Worm (Caenorhabditis elegans) whole organism, L3 larva: ENCODE data around the gene maph-1.3.
"Not testable (repeated sequence)": the region's sequence is repeated elsewhere in the genome, so short reads cannot be mapped to it uniquely, and the experiment has no call there.

ENCODE experiments used
- R02D3.7 ChIP-seq: fragments of 150-350 bp; optimal IDR thresholded peaks from 2 replicates; lab custom pipeline; 2014; ENCODE audit warnings: missing biosample characterization, missing genetic modification characterization
- ZK546.5 ChIP-seq: sonication (generic microtip); optimal IDR thresholded peaks from 2 replicates; lab custom pipeline; 2017; ENCODE audit warnings: missing biosample characterization, missing genetic modification characterization
- ama-1 ChIP-seq: fragments of 150-350 bp; optimal IDR thresholded peaks from 2 replicates; lab custom pipeline; 2018
- ceh-16 ChIP-seq: sonication (generic microtip); optimal IDR thresholded peaks from 2 replicates; lab custom pipeline; 2017; ENCODE audit warnings: missing biosample characterization, missing genetic modification characterization
- ceh-28 ChIP-seq: fragments of 150-350 bp; optimal IDR thresholded peaks from 2 replicates; lab custom pipeline; 2014; ENCODE audit warnings: missing biosample characterization, missing genetic modification reagents, missing genetic modification characterization
- egl-5 ChIP-seq: fragments of 150-350 bp; optimal IDR thresholded peaks from 2 replicates; lab custom pipeline; 2017; ENCODE audit warnings: missing biosample characterization, missing genetic modification reagents, missing genetic modification characterization, inconsistent platforms
- elt-1 ChIP-seq: fragments of 150-350 bp; optimal IDR thresholded peaks from 2 replicates; lab custom pipeline; 2014; ENCODE audit warnings: missing biosample characterization, missing genetic modification characterization
- elt-2 ChIP-seq: sonication (generic microtip); optimal IDR thresholded peaks from 2 replicates; lab custom pipeline; 2016; ENCODE audit warnings: missing genetic modification reagents, mild to moderate bottlenecking, missing genetic modification characterization, missing compliant biosample characterization
- eor-1 ChIP-seq, 2 experiments: fragments of 150-350 bp; optimal IDR thresholded peaks; 2 replicates each; lab custom pipeline; 2014 to 2018; ENCODE audit warnings: missing biosample characterization in 2 of 2, missing genetic modification characterization in 2 of 2
- fos-1 ChIP-seq: fragments of 150-350 bp; optimal IDR thresholded peaks from 2 replicates; lab custom pipeline; 2014; ENCODE audit warnings: missing biosample characterization, missing genetic modification characterization
- jun-1 ChIP-seq: fragments of 150-350 bp; optimal IDR thresholded peaks from 2 replicates; lab custom pipeline; 2014; ENCODE audit warnings: missing biosample characterization, missing genetic modification reagents, missing genetic modification characterization
- lin-15B ChIP-seq: fragments of 150-350 bp; optimal IDR thresholded peaks from 2 replicates; lab custom pipeline; 2014; ENCODE audit warnings: missing biosample characterization, missing genetic modification characterization
- lin-39 ChIP-seq: fragments of 150-350 bp; optimal IDR thresholded peaks from 2 replicates; lab custom pipeline; 2018; ENCODE audit warnings: missing biosample characterization, missing genetic modification reagents, missing genetic modification characterization
- lsy-12 ChIP-seq: sonication (generic microtip); optimal IDR thresholded peaks from 2 replicates; lab custom pipeline; 2016; ENCODE audit warnings: mild to moderate bottlenecking, missing genetic modification characterization, missing compliant biosample characterization
- mdl-1 ChIP-seq: fragments of 150-350 bp; optimal IDR thresholded peaks from 2 replicates; lab custom pipeline; 2014; ENCODE audit warnings: missing biosample characterization, missing genetic modification characterization
- nfya-1 ChIP-seq: sonication (generic microtip); optimal IDR thresholded peaks from 2 replicates; lab custom pipeline; 2017; ENCODE audit warnings: missing genetic modification characterization, mild to moderate bottlenecking, missing compliant biosample characterization, antibody characterized with exemption, moderate library complexity; ENCODE audit not compliant: insufficient read depth
- nhr-11 ChIP-seq: fragments of 150-350 bp; optimal IDR thresholded peaks from 2 replicates; lab custom pipeline; 2014; ENCODE audit warnings: missing biosample characterization, missing genetic modification characterization
- nhr-23 ChIP-seq: fragments of 150-350 bp; optimal IDR thresholded peaks from 2 replicates; lab custom pipeline; 2014; ENCODE audit warnings: missing biosample characterization, missing genetic modification reagents, missing genetic modification characterization
- nhr-237 ChIP-seq: fragments of 150-350 bp; optimal IDR thresholded peaks from 2 replicates; lab custom pipeline; 2014; ENCODE audit warnings: missing biosample characterization, missing genetic modification characterization
- nhr-25 ChIP-seq: sonication (generic microtip); optimal IDR thresholded peaks from 2 replicates; lab custom pipeline; 2017; ENCODE audit warnings: missing biosample characterization, missing genetic modification characterization
- nhr-28 ChIP-seq: fragments of 150-350 bp; optimal IDR thresholded peaks from 2 replicates; lab custom pipeline; 2014; ENCODE audit warnings: missing biosample characterization, missing genetic modification characterization
- nhr-43 ChIP-seq: sonication (generic microtip); optimal IDR thresholded peaks from 2 replicates; lab custom pipeline; 2016; ENCODE audit warnings: mild to moderate bottlenecking, missing genetic modification characterization, missing compliant biosample characterization; ENCODE audit not compliant: poor library complexity, severe bottlenecking
- nhr-67 ChIP-seq: fragments of 150-350 bp; optimal IDR thresholded peaks from 2 replicates; lab custom pipeline; 2014; ENCODE audit warnings: missing biosample characterization, missing genetic modification characterization
- nhr-76 ChIP-seq: fragments of 150-350 bp; sonication (generic microtip); optimal IDR thresholded peaks from 5 replicates; lab custom pipeline; 2014; ENCODE audit warnings: missing biosample characterization, missing genetic modification characterization
- nhr-77 ChIP-seq: fragments of 150-350 bp; optimal IDR thresholded peaks from 2 replicates; lab custom pipeline; 2014; ENCODE audit warnings: missing biosample characterization, missing genetic modification characterization
- pha-4 ChIP-seq: fragments of 150-350 bp; optimal IDR thresholded peaks from 2 replicates; lab custom pipeline; 2014; ENCODE audit warnings: missing biosample characterization, missing genetic modification reagents, missing genetic modification characterization
- pqm-1 ChIP-seq: fragments of 150-350 bp; optimal IDR thresholded peaks from 2 replicates; lab custom pipeline; 2017; ENCODE audit warnings: missing biosample characterization, missing genetic modification characterization, inconsistent platforms
- skn-1 ChIP-seq: fragments of 150-350 bp; optimal IDR thresholded peaks from 2 replicates; lab custom pipeline; 2014; ENCODE audit warnings: missing biosample characterization, missing genetic modification characterization
- snpc-4 ChIP-seq: fragments of 150-350 bp; optimal IDR thresholded peaks from 2 replicates; lab custom pipeline; 2014; ENCODE audit warnings: missing biosample characterization, missing genetic modification characterization
- tbx-2 ChIP-seq: sonication (generic microtip); optimal IDR thresholded peaks from 2 replicates; lab custom pipeline; 2016; ENCODE audit warnings: mild to moderate bottlenecking, missing genetic modification characterization, missing compliant biosample characterization
- unc-39 ChIP-seq: sonication (generic microtip); optimal IDR thresholded peaks from 4 replicates; lab custom pipeline; 2017; ENCODE audit warnings: missing biosample characterization, missing genetic modification characterization
- ztf-11 ChIP-seq: fragments of 150-350 bp; optimal IDR thresholded peaks from 2 replicates; lab custom pipeline; 2014; ENCODE audit warnings: missing biosample characterization, missing genetic modification characterization
- ztf-4 ChIP-seq: fragments of 150-350 bp; optimal IDR thresholded peaks from 2 replicates; lab custom pipeline; 2014; ENCODE audit warnings: missing biosample characterization, missing genetic modification characterization

The maph-1.3 gene

DNA sequence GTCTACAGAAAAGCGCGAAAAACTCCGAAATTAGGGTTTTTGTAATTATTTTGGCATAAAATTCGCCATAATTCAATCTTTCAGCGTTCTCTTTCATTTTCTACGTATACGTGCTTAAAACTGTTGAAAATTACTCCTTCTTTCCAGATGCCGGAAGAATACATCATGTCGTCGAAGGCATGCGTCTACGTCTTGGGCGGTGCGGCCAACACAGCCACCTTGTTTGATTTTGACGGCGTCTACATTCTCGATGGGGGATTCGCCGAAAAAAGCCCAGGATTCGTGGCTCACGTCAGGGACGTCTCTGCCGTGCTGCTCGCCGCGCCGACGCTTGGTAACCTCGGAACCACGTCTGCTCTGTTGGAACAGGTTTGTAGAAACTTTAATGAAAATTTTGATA lies at the start of gene maph-1.3:
TSS of gene maph-1.3 (plus strand) at position 148 of the 400 bp plus-strand sequence.
- TF ChIP-seq nhr-77 (tag; lab: Kevin White, UChicago); nhr-25 (tag; lab: Kevin White, UChicago); nfya-1: not testable (repeated sequence)

DNA sequence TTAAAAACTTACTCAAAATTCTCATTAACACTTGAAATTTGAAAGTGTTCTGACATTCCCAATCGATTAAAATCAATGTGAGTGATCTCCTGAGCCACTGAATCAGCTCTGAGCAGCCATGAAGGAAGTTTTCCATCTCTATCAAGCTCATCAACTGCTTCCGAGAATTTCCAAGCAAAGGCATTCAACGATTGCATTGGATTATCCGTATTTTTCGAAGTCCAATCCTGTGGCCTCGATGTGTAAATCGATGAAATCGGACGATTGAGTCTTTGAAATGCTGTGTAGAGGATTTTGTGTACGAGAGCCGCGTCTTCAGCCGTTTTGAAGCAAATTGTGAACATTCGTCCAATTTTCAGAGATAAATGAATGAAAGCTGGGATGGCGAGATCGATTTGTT lies 48.8 kb upstream of the maph-1.3 start:
- TF ChIP-seq nhr-76 (tag; lab: Kevin White, UChicago) (no peak), ama-1 (lab: Kevin White, UChicago) (peak; percentile 67), nfya-1 (no peak), ceh-28 (tag; lab: Kevin White, UChicago) (no peak), ztf-11 (tag; lab: Kevin White, UChicago) (no peak)

DNA sequence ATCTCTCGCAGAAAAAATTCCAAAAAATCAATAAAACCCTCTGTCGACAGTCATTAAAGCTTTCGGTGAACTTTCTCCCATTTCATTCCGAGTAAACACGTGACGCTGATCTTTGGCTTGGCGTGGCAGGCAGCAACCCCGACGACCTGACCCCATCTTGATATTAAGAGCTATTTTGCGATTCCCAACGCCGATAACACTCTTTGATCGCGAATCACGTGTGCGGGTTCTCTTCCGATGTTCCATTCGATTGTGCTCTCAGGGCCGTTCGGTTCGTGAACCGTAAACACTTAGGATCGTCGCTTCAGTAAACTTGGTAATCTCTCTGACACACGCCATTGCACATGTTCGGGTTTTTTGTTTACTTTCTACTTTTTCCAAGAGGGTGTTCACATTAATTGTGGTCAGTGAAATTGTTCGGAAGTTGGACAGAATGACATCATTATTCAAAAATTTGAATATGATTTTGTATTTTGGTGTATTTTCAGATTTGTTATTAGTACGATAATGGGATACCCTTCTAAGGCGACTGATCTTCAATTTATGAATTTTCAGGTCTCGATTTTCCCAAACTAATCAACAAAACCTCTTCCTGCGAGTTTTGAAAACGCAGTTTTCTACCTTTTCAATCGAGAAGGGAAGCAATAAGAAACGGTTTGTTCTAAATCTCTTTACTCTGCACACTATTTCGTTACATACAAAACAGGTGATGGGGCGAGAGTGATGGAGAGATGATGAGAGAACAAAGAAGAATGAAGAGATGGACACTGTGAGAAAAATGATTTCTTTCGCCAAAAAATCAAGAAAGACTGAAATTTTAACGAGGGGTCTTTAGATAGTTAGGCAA lies 47.3 kb upstream of the maph-1.3 start:
- no peak for TF ChIP-seq ztf-4
- TF ChIP-seq fos-1, result no peak
- TF ChIP-seq lin-15B (tag; lab: Kevin White, UChicago), result no peak
- no peak for TF ChIP-seq jun-1 (tag; lab: Kevin White, UChicago)
- TF ChIP-seq egl-5 (tag; lab: Kevin White, UChicago), result peak; percentile 30
- TF ChIP-seq ZK546.5 (tag; lab: Kevin White, UChicago), result no peak
- no peak for TF ChIP-seq R02D3.7 (tag; lab: Kevin White, UChicago)
- no peak for TF ChIP-seq nhr-67 (tag; lab: Kevin White, UChicago)
- peak; percentile 55 for TF ChIP-seq lin-39 (tag; lab: Kevin White, UChicago)
- no peak for TF ChIP-seq eor-1 (tag; optimal IDR thresholded peaks at IDR 0.05; lab: Kevin White, UChicago)
- TF ChIP-seq ztf-11 (tag; lab: Kevin White, UChicago), result no peak
- no peak for TF ChIP-seq mdl-1
- TF ChIP-seq pha-4, result peak; percentile 93
- TF ChIP-seq ceh-28 (tag; lab: Kevin White, UChicago), result peak; percentile 45
- peak; percentile 37 for TF ChIP-seq elt-2
- TF ChIP-seq nfya-1, result peak; percentile 37
- TF ChIP-seq lsy-12 (tag; lab: Kevin White, UChicago), result no peak
- no peak for TF ChIP-seq ceh-16 (tag; lab: Kevin White, UChicago)
- peak; percentile 87 for TF ChIP-seq nhr-23 (tag; lab: Kevin White, UChicago)
- no peak for TF ChIP-seq tbx-2
- TF ChIP-seq elt-1 (tag; lab: Kevin White, UChicago), result peak; percentile 96
- no peak for TF ChIP-seq nhr-28
- TF ChIP-seq nhr-11 (tag; lab: Kevin White, UChicago), result no peak
- peak; percentile 87 for TF ChIP-seq nhr-25 (tag; lab: Kevin White, UChicago)
- TF ChIP-seq nhr-43 (tag; lab: Kevin White, UChicago), result peak; percentile 31
- no peak for TF ChIP-seq skn-1 (tag; lab: Kevin White, UChicago)
- TF ChIP-seq pqm-1 (tag; lab: Kevin White, UChicago), result peak; percentile 56
- peak; percentile 85 for TF ChIP-seq ama-1 (lab: Kevin White, UChicago)
- TF ChIP-seq snpc-4 (tag; lab: Kevin White, UChicago), result no peak

DNA sequence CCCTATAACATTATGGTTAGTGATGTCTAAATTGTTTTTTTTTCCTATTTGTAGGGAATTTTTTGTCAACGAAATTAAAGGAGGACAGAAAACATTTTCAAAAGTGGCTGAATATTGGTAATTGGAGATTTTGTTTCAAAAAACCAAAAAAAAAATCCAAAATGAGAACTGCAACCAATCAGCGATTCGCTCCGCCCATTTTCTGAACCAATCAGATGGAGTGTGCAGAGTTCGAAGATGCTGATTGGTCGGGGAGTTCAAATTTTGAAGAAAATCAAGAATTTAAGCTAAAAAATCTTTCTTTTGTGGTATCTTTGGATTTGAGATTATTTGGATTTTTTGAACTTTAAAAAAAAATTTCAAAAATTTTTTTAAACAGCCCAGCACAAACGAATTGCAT lies 46.3 kb upstream of the maph-1.3 start:
- TF ChIP-seq nfya-1, result peak; percentile 99
- TF ChIP-seq ztf-4, result no peak
- TF ChIP-seq, all 47 proteins: peak for 1

DNA sequence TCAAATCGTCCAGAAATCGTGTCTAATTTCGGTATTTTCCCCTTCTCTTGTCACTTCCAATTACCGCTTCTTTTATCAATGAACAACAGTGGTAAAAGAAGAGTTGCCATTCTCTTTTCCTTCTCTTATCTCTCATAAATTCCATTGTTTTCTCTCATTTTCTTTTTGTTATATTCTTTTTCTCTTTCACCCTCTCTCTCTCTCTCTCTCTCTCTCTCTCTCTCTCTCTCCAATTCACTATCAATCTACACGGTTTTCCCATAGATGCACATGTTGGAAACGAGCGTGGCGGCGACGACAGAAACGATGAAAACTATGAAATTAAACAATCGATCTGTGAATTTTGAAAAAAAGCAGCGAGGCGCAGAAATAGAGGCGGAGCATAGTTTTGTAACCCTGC lies 45.5 kb upstream of the maph-1.3 start:
- no peak for TF ChIP-seq nhr-237
- TF ChIP-seq pha-4, result peak; percentile 65
- no peak for TF ChIP-seq jun-1 (tag; lab: Kevin White, UChicago)
- TF ChIP-seq pqm-1 (tag; lab: Kevin White, UChicago), result peak; percentile 77
- TF ChIP-seq mdl-1, result peak; percentile 17
- TF ChIP-seq nhr-23 (tag; lab: Kevin White, UChicago), result peak; percentile 13
- TF ChIP-seq nhr-25 (tag; lab: Kevin White, UChicago), result peak; percentile 31
- TF ChIP-seq elt-2, result peak; percentile 75
- TF ChIP-seq unc-39, result no peak
- TF ChIP-seq lsy-12 (tag; lab: Kevin White, UChicago), result peak; percentile 12
- peak; percentile 23 for TF ChIP-seq nfya-1
